Fruit fly (Drosophila melanogaster): Measurements from ENCODE around the gene CG3164.
A peak's percentile ranks its signal among the peaks of the same experiment; 100 is the strongest.

The CG3164 gene

DNA sequence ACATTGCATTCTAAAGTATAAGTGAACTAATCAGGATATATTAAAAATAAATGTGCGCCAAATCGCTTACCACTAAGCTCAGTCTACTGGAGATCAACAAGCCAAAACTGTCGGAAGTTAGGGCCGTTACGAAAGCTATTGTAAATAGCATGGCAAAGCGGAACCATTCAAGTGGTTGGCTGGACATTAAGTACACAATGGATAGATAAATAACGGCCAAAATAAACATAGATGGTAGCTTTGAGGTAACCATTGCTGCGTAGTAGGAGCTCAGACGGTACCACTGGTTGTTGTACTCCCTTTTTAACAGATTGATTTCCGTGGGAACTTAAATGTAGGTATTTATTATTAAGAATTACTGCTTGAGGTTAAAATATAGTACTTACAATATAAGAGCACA lies 12.8 kb downstream of the CG3164 start (continued):
- TF ChIP-seq Six4 (GFP tag; optimal IDR thresholded peaks at IDR 0.05) (no peak), CG3065 (GFP tag; optimal IDR thresholded peaks at IDR 0.05) (no peak), CG7372 (GFP tag; IDR thresholded peaks at IDR 0.05) (no peak), Gug (GFP tag; IDR thresholded peaks at IDR 0.05) (no peak), ewg (GFP tag; optimal IDR thresholded peaks at IDR 0.05) (no peak), danr (GFP tag; IDR thresholded peaks at IDR 0.05) (no peak), Sry-β (GFP tag; optimal IDR thresholded peaks at IDR 0.05) (no peak), tup (GFP tag; optimal IDR thresholded peaks at IDR 0.05) (peak; percentile 55), unc-4 (GFP tag; IDR thresholded peaks at IDR 0.05; ENCODE audit: partially characterized antibody) (no peak), MTF-1 (GFP tag; optimal IDR thresholded peaks at IDR 0.05; ENCODE audit: borderline replicate concordance) (peak; percentile 53), CG4707 (GFP tag; optimal IDR thresholded peaks at IDR 0.05) (peak; percentile 22), CG4282 (GFP tag; optimal IDR thresholded peaks at IDR 0.05) (no peak), CG14667 (GFP tag; IDR thresholded peaks at IDR 0.05) (no peak), bowl (GFP tag; IDR thresholded peaks at IDR 0.05) (no peak), CG33213 (GFP tag; optimal IDR thresholded peaks at IDR 0.05) (peak; percentile 19), nerfin-2 (GFP tag; IDR thresholded peaks at IDR 0.05; ENCODE audit: partially characterized antibody) (no peak), cg (GFP tag; optimal IDR thresholded peaks at IDR 0.05) (no peak), insv (GFP tag; optimal IDR thresholded peaks at IDR 0.05) (no peak), hb (GFP tag; IDR thresholded peaks at IDR 0.05; ENCODE audit: partially characterized antibody) (no peak), CG5953 (GFP tag; IDR thresholded peaks at IDR 0.05) (no peak), Antp (GFP tag; optimal IDR thresholded peaks at IDR 0.05) (no peak), onecut (GFP tag; IDR thresholded peaks at IDR 0.05) (peak; percentile 31; the same call in 1 of the 2 replicates), corto (GFP tag; optimal IDR thresholded peaks at IDR 0.05) (no peak), CG34422 (GFP tag; IDR thresholded peaks at IDR 0.05) (no peak), CG7357 (GFP tag; IDR thresholded peaks at IDR 0.05) (no peak), br (optimal IDR thresholded peaks at IDR 0.05) (no peak), CG31441 (GFP tag; IDR thresholded peaks at IDR 0.05) (no peak), CG1233 (GFP tag; optimal IDR thresholded peaks at IDR 0.05) (peak; percentile 43), tgo (GFP tag; IDR thresholded peaks at IDR 0.05) (no peak), lab (GFP tag; optimal IDR thresholded peaks at IDR 0.05) (peak; percentile 82), BtbVII (GFP tag; optimal IDR thresholded peaks at IDR 0.05) (peak; percentile 54), GATAe (GFP tag; conservative IDR thresholded peaks at IDR 0.05) (no peak), wdn (GFP tag; IDR thresholded peaks at IDR 0.05) (no peak), CG4360 (GFP tag; IDR thresholded peaks at IDR 0.05) (no peak), Elba2 (GFP tag; optimal IDR thresholded peaks at IDR 0.05) (no peak), CG10979 (tag; optimal IDR thresholded peaks at IDR 0.05) (no peak), CG17912 (GFP tag; optimal IDR thresholded peaks at IDR 0.05) (no peak), ash1 (GFP tag; optimal IDR thresholded peaks at IDR 0.05) (peak; percentile 6), CG12391 (tag; optimal IDR thresholded peaks at IDR 0.05) (no peak), CG10431 (GFP tag; optimal IDR thresholded peaks at IDR 0.05) (no peak), CG10147 (GFP tag; optimal IDR thresholded peaks at IDR 0.05) (no peak), bcd (GFP tag; optimal IDR thresholded peaks at IDR 0.05) (no peak), stc (GFP tag; IDR thresholded peaks at IDR 0.05) (no peak), CG15269 (tag; optimal IDR thresholded peaks at IDR 0.05) (peak; percentile 20), HmgZ (tag; optimal IDR thresholded peaks at IDR 0.05) (peak; percentile 14), toy (GFP tag; IDR thresholded peaks at IDR 0.05) (no peak), Dfd (GFP tag; optimal IDR thresholded peaks at IDR 0.05) (no peak), gro (GFP tag; optimal IDR thresholded peaks at IDR 0.05) (no peak), chif (GFP tag; optimal IDR thresholded peaks at IDR 0.05) (peak in 1 of 2 experiments; percentile 3), cas (GFP tag; IDR thresholded peaks at IDR 0.05) (no peak), CG12219 (GFP tag; optimal IDR thresholded peaks at IDR 0.05) (no peak), tap (tag; optimal IDR thresholded peaks at IDR 0.05) (no peak)

Measured in whole organism, embryonic.